Worm (Caenorhabditis elegans): ENCODE data around the gene T24H10.4.

DNA sequence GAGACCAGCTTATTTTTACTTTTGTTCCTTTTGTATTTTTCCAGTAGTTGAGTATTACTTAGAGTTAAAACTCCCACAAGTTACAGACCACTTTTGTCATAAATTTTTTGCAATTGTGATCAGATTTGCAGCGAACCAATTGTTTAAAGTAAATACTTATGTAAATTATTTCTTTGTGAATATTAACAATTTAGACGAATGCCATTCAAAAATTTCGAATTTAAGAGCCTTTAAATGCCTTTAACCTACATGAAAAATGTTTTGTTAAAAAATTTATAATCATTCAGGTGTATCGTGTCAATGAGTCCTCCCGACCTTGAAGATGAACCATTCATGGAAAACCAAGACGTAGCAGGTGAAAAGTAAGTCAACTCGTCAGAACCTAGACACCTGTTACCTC lies 36.6 kb downstream of the T24H10.4 start, which contains the start of gene W07A12.4:
- TF ChIP-seq unc-62 (GFP tag; optimal IDR thresholded peaks at IDR 0.05) (no peak), elt-1 (tag; optimal IDR thresholded peaks at IDR 0.05; ENCODE audit: borderline replicate concordance, insufficient read depth) (no peak), blmp-1 (tag; optimal IDR thresholded peaks at IDR 0.05) (no peak), lin-13 (tag; optimal IDR thresholded peaks at IDR 0.05) (no peak), nhr-237 (tag; optimal IDR thresholded peaks at IDR 0.05) (no peak), lsy-2 (tag; optimal IDR thresholded peaks at IDR 0.05) (no peak), mls-2 (tag; optimal IDR thresholded peaks at IDR 0.05) (no peak), elt-3 (tag; optimal IDR thresholded peaks at IDR 0.05) (no peak), nhr-76 (tag; optimal IDR thresholded peaks at IDR 0.05) (no peak), nhr-28 (tag; optimal IDR thresholded peaks at IDR 0.05) (no peak), mep-1 (tag; optimal IDR thresholded peaks at IDR 0.05) (no peak), snpc-4 (tag; optimal IDR thresholded peaks at IDR 0.05) (no peak), pha-4 (tag; optimal IDR thresholded peaks at IDR 0.05) (no peak)

Measured in whole organism, mixed stage, embryonic.